Worm (Caenorhabditis elegans) whole organism, L3 larva: ENCODE results near the gene srr-7.
"Not testable (repeated sequence)": the region's sequence is repeated elsewhere in the genome, so short reads cannot be mapped to it uniquely, and the experiment has no call there.

ENCODE experiments used
- R02D3.7 ChIP-seq: fragments of 150-350 bp; optimal IDR thresholded peaks from 2 replicates; lab custom pipeline; 2014; ENCODE audit warnings: missing biosample characterization, missing genetic modification characterization
- ZK546.5 ChIP-seq: sonication (generic microtip); optimal IDR thresholded peaks from 2 replicates; lab custom pipeline; 2017; ENCODE audit warnings: missing biosample characterization, missing genetic modification characterization
- aly-2 ChIP-seq: fragments of 150-350 bp; optimal IDR thresholded peaks from 2 replicates; lab custom pipeline; 2014; ENCODE audit warnings: missing biosample characterization, missing genetic modification characterization
- ama-1 ChIP-seq: fragments of 150-350 bp; optimal IDR thresholded peaks from 2 replicates; lab custom pipeline; 2018
- ceh-16 ChIP-seq: sonication (generic microtip); optimal IDR thresholded peaks from 2 replicates; lab custom pipeline; 2017; ENCODE audit warnings: missing biosample characterization, missing genetic modification characterization
- ceh-82 ChIP-seq: fragments of 150-350 bp; optimal IDR thresholded peaks from 2 replicates; lab custom pipeline; 2014; ENCODE audit warnings: missing biosample characterization, missing genetic modification characterization
- ceh-9 ChIP-seq: sonication (generic microtip); optimal IDR thresholded peaks from 2 replicates; lab custom pipeline; 2018; ENCODE audit warnings: missing biosample characterization, missing genetic modification characterization
- daf-12 ChIP-seq: fragments of 150-350 bp; optimal IDR thresholded peaks from 2 replicates; lab custom pipeline; 2014; ENCODE audit warnings: missing biosample characterization, missing genetic modification reagents, missing genetic modification characterization
- egl-5 ChIP-seq: fragments of 150-350 bp; optimal IDR thresholded peaks from 2 replicates; lab custom pipeline; 2017; ENCODE audit warnings: missing biosample characterization, missing genetic modification reagents, missing genetic modification characterization, inconsistent platforms
- elt-1 ChIP-seq: fragments of 150-350 bp; optimal IDR thresholded peaks from 2 replicates; lab custom pipeline; 2014; ENCODE audit warnings: missing biosample characterization, missing genetic modification characterization
- elt-2 ChIP-seq: sonication (generic microtip); optimal IDR thresholded peaks from 2 replicates; lab custom pipeline; 2016; ENCODE audit warnings: missing genetic modification reagents, mild to moderate bottlenecking, missing genetic modification characterization, missing compliant biosample characterization
- elt-3 ChIP-seq, 3 experiments: fragments of 150-350 bp in 1 of 3; sonication (generic microtip) in 2 of 3; optimal IDR thresholded peaks; 2 replicates in 2 of 3; 4 replicates in 1 of 3; lab custom pipeline; 2014 to 2017; ENCODE audit warnings: missing biosample characterization in 3 of 3, missing genetic modification characterization in 3 of 3
- eor-1 ChIP-seq, 2 experiments: fragments of 150-350 bp; optimal IDR thresholded peaks; 2 replicates each; lab custom pipeline; 2014 to 2018; ENCODE audit warnings: missing biosample characterization in 2 of 2, missing genetic modification characterization in 2 of 2
- fkh-10 ChIP-seq: sonication (generic microtip); optimal IDR thresholded peaks from 2 replicates; lab custom pipeline; 2017; ENCODE audit warnings: missing biosample characterization, missing genetic modification reagents, missing genetic modification characterization
- fkh-2 ChIP-seq: fragments of 150-350 bp; optimal IDR thresholded peaks from 2 replicates; lab custom pipeline; 2014; ENCODE audit warnings: missing biosample characterization, missing genetic modification reagents, missing genetic modification characterization
- fos-1 ChIP-seq: fragments of 150-350 bp; optimal IDR thresholded peaks from 2 replicates; lab custom pipeline; 2014; ENCODE audit warnings: missing biosample characterization, missing genetic modification characterization
- hmg-11 ChIP-seq: sonication (generic microtip); optimal IDR thresholded peaks from 2 replicates; lab custom pipeline; 2016; ENCODE audit warnings: missing genetic modification characterization, missing compliant biosample characterization
- jun-1 ChIP-seq: fragments of 150-350 bp; optimal IDR thresholded peaks from 2 replicates; lab custom pipeline; 2014; ENCODE audit warnings: missing biosample characterization, missing genetic modification reagents, missing genetic modification characterization
- lin-15B ChIP-seq: fragments of 150-350 bp; optimal IDR thresholded peaks from 2 replicates; lab custom pipeline; 2014; ENCODE audit warnings: missing biosample characterization, missing genetic modification characterization
- lin-39 ChIP-seq: fragments of 150-350 bp; optimal IDR thresholded peaks from 2 replicates; lab custom pipeline; 2018; ENCODE audit warnings: missing biosample characterization, missing genetic modification reagents, missing genetic modification characterization
- lsy-12 ChIP-seq: sonication (generic microtip); optimal IDR thresholded peaks from 2 replicates; lab custom pipeline; 2016; ENCODE audit warnings: mild to moderate bottlenecking, missing genetic modification characterization, missing compliant biosample characterization
- mdl-1 ChIP-seq: fragments of 150-350 bp; optimal IDR thresholded peaks from 2 replicates; lab custom pipeline; 2014; ENCODE audit warnings: missing biosample characterization, missing genetic modification characterization
- mml-1 ChIP-seq: fragments of 150-350 bp; sonication (generic microtip); optimal IDR thresholded peaks from 3 replicates; lab custom pipeline; 2014; ENCODE audit warnings: missing biosample characterization, missing genetic modification characterization
- nfya-1 ChIP-seq: sonication (generic microtip); optimal IDR thresholded peaks from 2 replicates; lab custom pipeline; 2017; ENCODE audit warnings: missing genetic modification characterization, mild to moderate bottlenecking, missing compliant biosample characterization, antibody characterized with exemption, moderate library complexity; ENCODE audit not compliant: insufficient read depth
- nhr-12 ChIP-seq: fragments of 150-350 bp; optimal IDR thresholded peaks from 2 replicates; lab custom pipeline; 2014; ENCODE audit warnings: missing biosample characterization, missing genetic modification characterization
- nhr-23 ChIP-seq: fragments of 150-350 bp; optimal IDR thresholded peaks from 2 replicates; lab custom pipeline; 2014; ENCODE audit warnings: missing biosample characterization, missing genetic modification reagents, missing genetic modification characterization
- nhr-237 ChIP-seq: fragments of 150-350 bp; optimal IDR thresholded peaks from 2 replicates; lab custom pipeline; 2014; ENCODE audit warnings: missing biosample characterization, missing genetic modification characterization
- nhr-25 ChIP-seq: sonication (generic microtip); optimal IDR thresholded peaks from 2 replicates; lab custom pipeline; 2017; ENCODE audit warnings: missing biosample characterization, missing genetic modification characterization
- nhr-28 ChIP-seq: fragments of 150-350 bp; optimal IDR thresholded peaks from 2 replicates; lab custom pipeline; 2014; ENCODE audit warnings: missing biosample characterization, missing genetic modification characterization
- nhr-43 ChIP-seq: sonication (generic microtip); optimal IDR thresholded peaks from 2 replicates; lab custom pipeline; 2016; ENCODE audit warnings: mild to moderate bottlenecking, missing genetic modification characterization, missing compliant biosample characterization; ENCODE audit not compliant: poor library complexity, severe bottlenecking
- nhr-67 ChIP-seq: fragments of 150-350 bp; optimal IDR thresholded peaks from 2 replicates; lab custom pipeline; 2014; ENCODE audit warnings: missing biosample characterization, missing genetic modification characterization
- nhr-76 ChIP-seq: fragments of 150-350 bp; sonication (generic microtip); optimal IDR thresholded peaks from 5 replicates; lab custom pipeline; 2014; ENCODE audit warnings: missing biosample characterization, missing genetic modification characterization
- nhr-77 ChIP-seq: fragments of 150-350 bp; optimal IDR thresholded peaks from 2 replicates; lab custom pipeline; 2014; ENCODE audit warnings: missing biosample characterization, missing genetic modification characterization
- pha-4 ChIP-seq: fragments of 150-350 bp; optimal IDR thresholded peaks from 2 replicates; lab custom pipeline; 2014; ENCODE audit warnings: missing biosample characterization, missing genetic modification reagents, missing genetic modification characterization
- pqm-1 ChIP-seq: fragments of 150-350 bp; optimal IDR thresholded peaks from 2 replicates; lab custom pipeline; 2017; ENCODE audit warnings: missing biosample characterization, missing genetic modification characterization, inconsistent platforms
- skn-1 ChIP-seq: fragments of 150-350 bp; optimal IDR thresholded peaks from 2 replicates; lab custom pipeline; 2014; ENCODE audit warnings: missing biosample characterization, missing genetic modification characterization
- snpc-4 ChIP-seq: fragments of 150-350 bp; optimal IDR thresholded peaks from 2 replicates; lab custom pipeline; 2014; ENCODE audit warnings: missing biosample characterization, missing genetic modification characterization
- unc-39 ChIP-seq: sonication (generic microtip); optimal IDR thresholded peaks from 4 replicates; lab custom pipeline; 2017; ENCODE audit warnings: missing biosample characterization, missing genetic modification characterization
- unc-62 ChIP-seq: fragments of 150-350 bp; sonication (generic microtip); optimal IDR thresholded peaks from 4 replicates; lab custom pipeline; 2014; ENCODE audit warnings: missing biosample characterization, missing genetic modification reagents, missing genetic modification characterization
- zag-1 ChIP-seq: fragments of 150-350 bp; optimal IDR thresholded peaks from 2 replicates; lab custom pipeline; 2014; ENCODE audit warnings: missing biosample characterization, missing genetic modification characterization
- ztf-11 ChIP-seq: fragments of 150-350 bp; optimal IDR thresholded peaks from 2 replicates; lab custom pipeline; 2014; ENCODE audit warnings: missing biosample characterization, missing genetic modification characterization
- ztf-4 ChIP-seq: fragments of 150-350 bp; optimal IDR thresholded peaks from 2 replicates; lab custom pipeline; 2014; ENCODE audit warnings: missing biosample characterization, missing genetic modification characterization

The srr-7 gene

DNA sequence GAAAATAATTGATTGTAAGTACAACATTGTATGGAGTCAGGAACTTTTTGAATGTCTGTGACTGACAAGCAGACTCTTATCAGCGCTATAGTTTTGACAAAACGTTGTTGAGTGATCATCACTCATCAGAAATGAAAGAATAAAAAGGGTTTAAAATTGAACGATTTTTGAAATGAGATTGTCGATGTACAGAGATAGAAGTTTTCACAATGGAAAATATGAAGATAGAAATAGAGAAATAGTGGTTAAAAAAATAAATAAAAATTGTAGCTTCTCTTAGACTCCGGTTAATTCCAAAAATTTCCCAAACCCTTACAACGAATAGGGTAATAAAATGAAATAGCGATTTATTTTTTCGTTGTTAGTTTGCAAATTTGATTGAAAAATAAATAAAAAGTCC lies 2.9 kb upstream of the srr-7 start, which contains the start of gene ugt-30:
Gene ugt-30, minus strand, starts transcription at position 101 of the 400 bp plus-strand sequence.
- not testable (repeated sequence) for TF ChIP-seq nhr-12, fkh-2, ztf-4 (tag; lab: Kevin White, UChicago)

DNA sequence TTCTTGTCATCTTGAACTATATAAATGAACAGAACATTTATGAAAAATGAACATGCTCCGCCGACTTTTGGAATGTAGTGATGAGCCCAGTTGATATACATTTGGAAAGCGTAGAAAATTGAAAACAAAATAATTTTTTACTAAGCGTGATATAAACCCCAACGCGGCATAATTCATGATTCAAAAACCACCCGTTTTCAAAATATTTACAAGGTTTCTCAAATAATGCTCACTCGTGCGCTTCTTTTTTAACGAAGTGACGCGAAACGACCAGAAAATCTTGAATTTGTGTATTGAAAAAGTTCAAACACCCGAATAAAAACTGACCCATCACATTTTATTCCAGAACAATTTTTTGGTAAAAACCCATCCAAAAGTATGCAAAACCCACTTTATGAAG lies 642 bp upstream of the srr-7 start, which contains the start of gene srj-27:
Gene srj-27, minus strand, starts transcription at position 101 of the 400 bp plus-strand sequence.
- TF ChIP-seq R02D3.7 (tag; lab: Kevin White, UChicago), result no peak
- no peak for TF ChIP-seq fos-1 (tag; lab: Kevin White, UChicago)
- no peak for TF ChIP-seq nhr-67 (tag; lab: Kevin White, UChicago)
- TF ChIP-seq ceh-16 (tag; lab: Kevin White, UChicago), result no peak
- no peak for TF ChIP-seq elt-1
- no peak for TF ChIP-seq nhr-25 (tag; lab: Kevin White, UChicago)
- TF ChIP-seq elt-3 (tag; optimal IDR thresholded peaks at IDR 0.05; lab: Kevin White, UChicago), result no peak
- no peak for TF ChIP-seq elt-2 (tag; lab: Kevin White, UChicago)
- TF ChIP-seq unc-62 (GFP tag; lab: Kevin White, UChicago), result no peak
- TF ChIP-seq eor-1 (tag; optimal IDR thresholded peaks at IDR 0.05; lab: Kevin White, UChicago), result no peak
- TF ChIP-seq unc-39 (tag; lab: Kevin White, UChicago), result no peak

DNA sequence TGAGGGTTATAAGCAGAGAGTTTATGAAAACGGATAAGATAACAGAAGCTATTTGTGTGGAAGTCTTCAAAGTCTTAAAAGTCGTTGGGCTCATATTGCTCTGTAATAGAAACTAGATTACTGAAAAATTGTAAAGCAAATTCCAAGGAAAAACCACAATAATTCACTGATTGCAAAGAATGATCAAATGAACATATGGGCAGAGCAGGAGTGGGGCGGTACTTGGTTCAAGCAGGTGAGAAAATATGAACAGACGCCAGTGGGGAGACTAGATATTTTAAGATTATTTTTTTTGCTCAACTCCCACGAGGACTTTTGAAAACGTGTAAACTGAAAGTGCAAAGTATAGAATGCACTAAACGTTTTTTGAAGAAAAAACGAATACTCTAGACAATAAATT lies 4.4 kb downstream of the srr-7 start, which contains the start of gene str-171:
Gene str-171, minus strand, starts transcription at position 101 of the 400 bp plus-strand sequence.
- no peak for TF ChIP-seq zag-1 (tag; lab: Kevin White, UChicago)
- TF ChIP-seq egl-5 (tag; lab: Kevin White, UChicago), result no peak
- no peak for TF ChIP-seq mdl-1 (tag; lab: Kevin White, UChicago)
- TF ChIP-seq fos-1 (tag; lab: Kevin White, UChicago), result no peak
- TF ChIP-seq lsy-12 (tag; lab: Kevin White, UChicago), result no peak
- no peak for TF ChIP-seq snpc-4
- TF ChIP-seq daf-12 (tag; lab: Kevin White, UChicago), result no peak
- TF ChIP-seq mml-1 (tag; lab: Kevin White, UChicago), result no peak
- TF ChIP-seq, all 47 proteins: peak for 0

DNA sequence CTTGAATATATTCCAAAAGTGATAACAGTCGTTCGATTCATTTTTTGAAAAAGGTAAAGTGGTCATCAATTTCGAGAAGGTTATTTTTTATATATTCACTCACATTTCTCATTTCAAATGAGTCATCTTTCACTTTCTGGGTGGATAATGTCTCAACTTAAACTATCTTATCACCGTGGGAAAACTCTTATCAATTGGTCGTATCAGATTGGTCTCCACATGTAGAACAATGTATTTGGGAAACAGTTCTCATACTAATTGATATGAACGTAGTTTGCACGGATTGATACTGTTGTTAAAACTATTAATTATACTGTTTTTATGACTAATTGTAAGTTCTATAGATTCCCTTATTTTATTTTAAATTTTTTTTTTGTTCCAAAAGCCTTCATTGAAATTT lies 5.8 kb downstream of the srr-7 start:
- no peak for TF ChIP-seq fkh-2 (tag; lab: Kevin White, UChicago)
- TF ChIP-seq elt-2 (tag; lab: Kevin White, UChicago), result peak; percentile 62
- TF ChIP-seq pqm-1, result peak; percentile 47
- TF ChIP-seq nhr-28 (tag; lab: Kevin White, UChicago), result no peak

DNA sequence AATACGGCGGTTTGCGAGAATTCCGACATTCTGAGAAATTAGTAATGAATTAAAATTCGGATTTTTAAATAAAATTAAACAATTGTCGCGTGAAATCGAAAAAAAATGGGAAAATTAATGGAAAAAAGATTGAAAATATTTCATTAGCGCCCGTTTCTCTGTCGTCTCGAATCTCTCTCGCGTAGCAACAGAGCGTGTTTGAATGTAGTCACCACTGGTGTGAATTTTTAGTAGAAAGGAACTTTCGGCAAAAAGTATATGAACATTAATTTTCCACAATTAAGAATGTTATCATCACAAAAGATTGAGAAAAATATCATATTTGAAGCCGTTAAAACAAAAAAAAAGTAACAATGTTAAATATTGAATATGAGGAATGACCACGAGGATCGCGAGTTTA lies 8.7 kb downstream of the srr-7 start, which contains the start of gene aipl-1:
Gene aipl-1, minus strand, starts transcription at position 30 of the 400 bp plus-strand sequence.
- no peak for TF ChIP-seq nhr-43 (tag; lab: Kevin White, UChicago)
- TF ChIP-seq jun-1, result peak; percentile 39
- TF ChIP-seq nhr-77 (tag; lab: Kevin White, UChicago), result no peak
- TF ChIP-seq fkh-10 (GFP tag; lab: Kevin White, UChicago), result peak; percentile 60
- no peak for TF ChIP-seq ama-1 (lab: Kevin White, UChicago)
- TF ChIP-seq daf-12 (tag; lab: Kevin White, UChicago), result no peak
- TF ChIP-seq hmg-11 (tag; lab: Kevin White, UChicago), result no peak
- TF ChIP-seq ceh-82, result peak; percentile 34
- no peak for TF ChIP-seq lsy-12 (tag; lab: Kevin White, UChicago)
- peak; percentile 94 for TF ChIP-seq lin-15B (tag; lab: Kevin White, UChicago)
- TF ChIP-seq elt-1, result no peak
- TF ChIP-seq nfya-1, result peak; percentile 84
- no peak for TF ChIP-seq nhr-12 (tag; lab: Kevin White, UChicago)
- peak; percentile 66 for TF ChIP-seq nhr-25 (tag; lab: Kevin White, UChicago)
- peak; percentile 95 for TF ChIP-seq pha-4 (tag; lab: Kevin White, UChicago)
- no peak for TF ChIP-seq ceh-16 (tag; lab: Kevin White, UChicago)
- TF ChIP-seq nhr-76 (tag; lab: Kevin White, UChicago), result no peak
- no peak for TF ChIP-seq nhr-237
- peak; percentile 43 for TF ChIP-seq elt-2 (tag; lab: Kevin White, UChicago)
- TF ChIP-seq egl-5 (tag; lab: Kevin White, UChicago), result peak; percentile 21
- no peak for TF ChIP-seq aly-2 (tag; lab: Kevin White, UChicago)
- no peak for TF ChIP-seq unc-62 (GFP tag; lab: Kevin White, UChicago)
- TF ChIP-seq skn-1, result peak; percentile 9
- TF ChIP-seq ceh-9 (tag; lab: Kevin White, UChicago), result no peak
- no peak for TF ChIP-seq ZK546.5 (tag; lab: Kevin White, UChicago)
- TF ChIP-seq unc-39 (tag; lab: Kevin White, UChicago), result no peak
- peak in 1 of 3 experiments; percentile 66 for TF ChIP-seq elt-3 (tag; optimal IDR thresholded peaks at IDR 0.05; lab: Kevin White, UChicago)
- TF ChIP-seq lin-39, result peak; percentile 53
- no peak for TF ChIP-seq fkh-2 (tag; lab: Kevin White, UChicago)
- no peak for TF ChIP-seq mml-1 (tag; lab: Kevin White, UChicago)
- no peak for TF ChIP-seq zag-1 (tag; lab: Kevin White, UChicago)
- peak; percentile 79 for TF ChIP-seq snpc-4
- TF ChIP-seq ztf-11 (tag; lab: Kevin White, UChicago), result no peak
- peak; percentile 74 for TF ChIP-seq pqm-1
- peak; percentile 75 for TF ChIP-seq nhr-23 (tag; lab: Kevin White, UChicago)
- peak; percentile 69 for TF ChIP-seq R02D3.7 (tag; lab: Kevin White, UChicago)
